Worm (Caenorhabditis elegans) whole organism, late embryonic: ENCODE data around the gene fbxb-3.

Source experiments
- F13H6.1 ChIP-seq: sonication (generic microtip); optimal IDR thresholded peaks from 2 replicates; lab custom pipeline; 2016; ENCODE audit warnings: missing genetic modification characterization, missing compliant biosample characterization
- T23F11.4 ChIP-seq: fragments of 200-800 bp; sonication (Bioruptor generic); optimal IDR thresholded peaks from 2 replicates; lab custom pipeline; 2018; ENCODE audit warnings: mild to moderate bottlenecking, missing genetic modification characterization, missing compliant biosample characterization
- Y22D7AL.16 ChIP-seq: sonication (generic microtip); optimal IDR thresholded peaks from 2 replicates; lab custom pipeline; 2016; ENCODE audit warnings: missing genetic modification characterization, missing compliant biosample characterization
- ceh-18 ChIP-seq: sonication (generic microtip); optimal IDR thresholded peaks from 2 replicates; lab custom pipeline; 2016; ENCODE audit warnings: missing genetic modification characterization, missing compliant biosample characterization
- ceh-22 ChIP-seq: sonication (generic microtip); optimal IDR thresholded peaks from 2 replicates; lab custom pipeline; 2017; ENCODE audit warnings: missing biosample characterization, missing genetic modification characterization
- ceh-30 ChIP-seq: fragments of 150-350 bp; optimal IDR thresholded peaks from 2 replicates; lab custom pipeline; 2014; ENCODE audit warnings: missing biosample characterization, missing genetic modification characterization
- ceh-31 ChIP-seq: sonication (generic microtip); optimal IDR thresholded peaks from 2 replicates; lab custom pipeline; 2016; ENCODE audit warnings: missing genetic modification characterization, missing compliant biosample characterization
- ceh-34 ChIP-seq: sonication (generic microtip); optimal IDR thresholded peaks from 2 replicates; lab custom pipeline; 2016; ENCODE audit warnings: mild to moderate bottlenecking, missing genetic modification characterization, missing compliant biosample characterization
- ceh-48 ChIP-seq: sonication (generic microtip); optimal IDR thresholded peaks from 2 replicates; lab custom pipeline; 2016; ENCODE audit warnings: missing genetic modification characterization, inconsistent platforms, missing compliant biosample characterization
- ceh-6 ChIP-seq: fragments of 200-800 bp; sonication (Bioruptor generic); optimal IDR thresholded peaks from 2 replicates; lab custom pipeline; 2018; ENCODE audit warnings: mild to moderate bottlenecking, missing genetic modification characterization, missing compliant biosample characterization
- ceh-9 ChIP-seq: sonication (generic microtip); optimal IDR thresholded peaks from 2 replicates; lab custom pipeline; 2016; ENCODE audit warnings: mild to moderate bottlenecking, missing genetic modification characterization, inconsistent platforms, missing compliant biosample characterization
- che-1 ChIP-seq: sonication (generic microtip); optimal IDR thresholded peaks from 2 replicates; lab custom pipeline; 2016; ENCODE audit warnings: mild to moderate bottlenecking, missing genetic modification characterization, missing compliant biosample characterization
- dmd-4 ChIP-seq: sonication (generic microtip); optimal IDR thresholded peaks from 2 replicates; lab custom pipeline; 2016; ENCODE audit warnings: borderline replicate concordance, missing genetic modification characterization, missing compliant biosample characterization
- elt-2 ChIP-seq: sonication (generic microtip); optimal IDR thresholded peaks from 2 replicates; lab custom pipeline; 2016; ENCODE audit warnings: missing genetic modification reagents, missing genetic modification characterization, missing compliant biosample characterization
- ets-4 ChIP-seq: sonication (generic microtip); optimal IDR thresholded peaks from 2 replicates; lab custom pipeline; 2016; ENCODE audit warnings: missing genetic modification characterization, missing compliant biosample characterization
- fax-1 ChIP-seq: sonication (generic microtip); optimal IDR thresholded peaks from 2 replicates; lab custom pipeline; 2016; ENCODE audit warnings: missing genotype, missing genetic modification characterization, missing compliant biosample characterization
- fkh-10 ChIP-seq: fragments of 150-350 bp; optimal IDR thresholded peaks from 2 replicates; lab custom pipeline; 2014; ENCODE audit warnings: missing biosample characterization, missing genetic modification reagents, missing genetic modification characterization
- hlh-13 ChIP-seq: fragments of 200-800 bp; sonication (Bioruptor generic); optimal IDR thresholded peaks from 2 replicates; lab custom pipeline; 2018; ENCODE audit warnings: mild to moderate bottlenecking, missing genetic modification characterization, missing compliant biosample characterization
- hlh-30 ChIP-seq: sonication (generic microtip); optimal IDR thresholded peaks from 2 replicates; lab custom pipeline; 2017; ENCODE audit warnings: antibody characterized with exemption, missing genetic modification characterization, missing compliant biosample characterization; ENCODE audit not compliant: insufficient read depth
- nfya-1 ChIP-seq: sonication (generic microtip); optimal IDR thresholded peaks from 2 replicates; lab custom pipeline; 2017; ENCODE audit warnings: missing genetic modification characterization, mild to moderate bottlenecking, missing compliant biosample characterization, antibody characterized with exemption, moderate library complexity
- nhr-232 ChIP-seq: sonication (generic microtip); optimal IDR thresholded peaks from 2 replicates; lab custom pipeline; 2016; ENCODE audit warnings: missing genetic modification characterization, missing compliant biosample characterization
- npax-4 ChIP-seq: sonication (generic microtip); optimal IDR thresholded peaks from 2 replicates; lab custom pipeline; 2016; ENCODE audit warnings: missing genetic modification characterization, missing compliant biosample characterization
- pag-3 ChIP-seq: sonication (generic microtip); optimal IDR thresholded peaks from 2 replicates; lab custom pipeline; 2016; ENCODE audit warnings: missing compliant biosample characterization, missing genetic modification characterization, borderline replicate concordance
- pax-1 ChIP-seq: fragments of 150-350 bp; optimal IDR thresholded peaks from 2 replicates; lab custom pipeline; 2014; ENCODE audit warnings: missing biosample characterization, missing genetic modification characterization
- pha-2 ChIP-seq: sonication (generic microtip); optimal IDR thresholded peaks from 2 replicates; lab custom pipeline; 2017; ENCODE audit warnings: mild to moderate bottlenecking, missing genetic modification characterization, missing compliant biosample characterization
- pha-4 ChIP-seq: fragments of 150-350 bp; optimal IDR thresholded peaks from 2 replicates; lab custom pipeline; 2018; ENCODE audit warnings: missing biosample characterization, missing genetic modification reagents, missing genetic modification characterization
- pqm-1 ChIP-seq: sonication (generic microtip); optimal IDR thresholded peaks from 2 replicates; lab custom pipeline; 2016; ENCODE audit warnings: missing genetic modification characterization, missing compliant biosample characterization
- pros-1 ChIP-seq: fragments of 150-350 bp; optimal IDR thresholded peaks from 2 replicates; lab custom pipeline; 2014; ENCODE audit warnings: missing biosample characterization, missing genetic modification reagents, missing genetic modification characterization
- ref-2 ChIP-seq: sonication (generic microtip); optimal IDR thresholded peaks from 2 replicates; lab custom pipeline; 2016; ENCODE audit warnings: missing genetic modification characterization, missing compliant biosample characterization
- sdc-2 ChIP-seq: sonication (generic microtip); optimal IDR thresholded peaks from 2 replicates; lab custom pipeline; 2016; ENCODE audit warnings: missing genotype, missing genetic modification characterization, missing compliant biosample characterization
- sox-4 ChIP-seq: sonication (generic microtip); optimal IDR thresholded peaks from 2 replicates; lab custom pipeline; 2017; ENCODE audit warnings: mild to moderate bottlenecking, missing genetic modification characterization, inconsistent platforms, missing compliant biosample characterization
- ttx-3 ChIP-seq: sonication (generic microtip); optimal IDR thresholded peaks from 2 replicates; lab custom pipeline; 2016; ENCODE audit warnings: missing genetic modification reagents, missing genetic modification characterization, missing compliant biosample characterization
- unc-3 ChIP-seq, 2 experiments: fragments of 200-800 bp in 1 of 2; sonication (Bioruptor generic) in 1 of 2; sonication (generic microtip) in 1 of 2; conservative IDR thresholded peaks in 1 of 2; optimal IDR thresholded peaks in 1 of 2; 2 replicates each; pipeline versions ENCODE4 v1.3.6 to Lab custom; 2016 to 2022; ENCODE audit warnings: missing compliant biosample characterization in 2 of 2, missing genetic modification characterization in 2 of 2, missing genetic modification reagents in 1 of 2
- unc-42 ChIP-seq: sonication (generic microtip); optimal IDR thresholded peaks from 2 replicates; lab custom pipeline; 2016; ENCODE audit warnings: missing genotype, missing genetic modification characterization, missing compliant biosample characterization
- unc-86 ChIP-seq: sonication (generic microtip); optimal IDR thresholded peaks from 2 replicates; lab custom pipeline; 2016; ENCODE audit warnings: missing genetic modification characterization, missing compliant biosample characterization
- zip-5 ChIP-seq: sonication (generic microtip); optimal IDR thresholded peaks from 2 replicates; lab custom pipeline; 2016; ENCODE audit warnings: missing genetic modification characterization, missing compliant biosample characterization
- ztf-16 ChIP-seq: sonication (generic microtip); optimal IDR thresholded peaks from 2 replicates; lab custom pipeline; 2017; ENCODE audit warnings: missing genetic modification characterization, missing compliant biosample characterization

Gene fbxb-3

DNA sequence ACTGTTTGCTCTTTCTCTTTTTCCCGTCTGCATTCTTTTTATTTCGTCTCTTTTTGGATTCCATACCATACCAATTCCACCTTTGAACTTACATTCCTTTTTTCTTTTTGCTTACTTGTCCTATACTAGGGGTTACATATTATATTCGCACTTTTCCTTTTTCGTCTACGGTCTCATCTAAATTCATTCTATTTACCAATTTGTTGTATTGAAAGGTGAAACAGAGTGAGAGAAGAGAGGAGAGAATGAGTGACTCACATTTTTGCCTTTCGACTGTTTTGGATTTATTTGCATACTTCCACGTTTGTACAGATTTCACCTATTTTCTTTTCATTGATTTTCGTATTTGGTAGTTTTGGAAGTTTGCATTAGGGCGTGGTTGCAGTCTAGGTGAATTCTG, 24.7 kb downstream of the fbxb-3 start:
- TF ChIP-seq ceh-22 (tag; lab: Kevin White, UChicago) (no peak), ceh-48 (no peak), hlh-13 (GFP tag; lab: Kevin White, UChicago) (no peak), pag-3 (tag; lab: Kevin White, UChicago) (no peak), pqm-1 (tag; lab: Kevin White, UChicago) (no peak), nhr-232 (no peak), dmd-4 (no peak), T23F11.4 (GFP tag; lab: Kevin White, UChicago) (no peak), fkh-10 (no peak), ceh-30 (tag; lab: Kevin White, UChicago) (no peak), unc-86 (tag; lab: Kevin White, UChicago) (no peak), ztf-16 (tag; lab: Kevin White, UChicago) (no peak), ceh-34 (tag; lab: Kevin White, UChicago) (no peak), sox-4 (tag; lab: Kevin White, UChicago) (no peak), pha-4 (tag; lab: Kevin White, UChicago) (no peak), pax-1 (tag; lab: Kevin White, UChicago) (no peak), pha-2 (tag; lab: Kevin White, UChicago) (no peak), F13H6.1 (no peak), elt-2 (tag; lab: Kevin White, UChicago) (no peak), ceh-6 (GFP tag; lab: Kevin White, UChicago) (no peak)
- TF ChIP-seq, all 69 proteins: peak for 0

DNA sequence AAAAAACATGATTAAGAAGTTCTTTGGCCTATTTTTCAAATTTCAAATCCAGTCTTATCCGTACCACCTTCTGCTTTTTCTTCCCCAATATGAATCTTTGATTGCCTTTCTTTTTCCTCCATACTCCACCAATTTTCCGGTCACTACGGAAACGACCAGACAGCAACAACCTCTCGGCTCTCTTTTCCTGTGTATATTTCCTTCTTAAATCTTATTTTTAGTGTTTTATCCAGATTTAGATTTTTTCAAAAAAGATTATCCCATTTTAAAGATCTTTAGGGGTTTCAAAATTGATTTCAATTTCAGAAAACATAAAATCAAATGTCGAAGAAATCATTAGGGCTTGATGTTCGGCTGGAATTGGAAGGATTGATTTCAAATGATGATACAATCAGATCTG, 25.5 kb downstream of the fbxb-3 start, which contains the start of gene trpa-1:
TSS of gene trpa-1 (plus strand) at position 301 of the 400 bp plus-strand sequence.
- TF ChIP-seq ceh-9 (tag; lab: Kevin White, UChicago) (no peak), hlh-30 (tag; lab: Kevin White, UChicago) (no peak), pax-1 (tag; lab: Kevin White, UChicago) (no peak), pros-1 (tag; lab: Kevin White, UChicago) (no peak), fax-1 (no peak), zip-5 (tag; lab: Kevin White, UChicago) (no peak), sdc-2 (tag; lab: Kevin White, UChicago) (no peak), ref-2 (tag; lab: Kevin White, UChicago) (no peak), Y22D7AL.16 (tag; lab: Kevin White, UChicago) (no peak), sox-4 (tag; lab: Kevin White, UChicago) (no peak), unc-3 (GFP tag; conservative IDR thresholded peaks at IDR 0.05; lab: Robert Waterston, UW) (no peak), unc-3 (tag; optimal IDR thresholded peaks at IDR 0.05; lab: Kevin White, UChicago) (no peak), ets-4 (tag; lab: Kevin White, UChicago) (no peak), che-1 (no peak)

DNA sequence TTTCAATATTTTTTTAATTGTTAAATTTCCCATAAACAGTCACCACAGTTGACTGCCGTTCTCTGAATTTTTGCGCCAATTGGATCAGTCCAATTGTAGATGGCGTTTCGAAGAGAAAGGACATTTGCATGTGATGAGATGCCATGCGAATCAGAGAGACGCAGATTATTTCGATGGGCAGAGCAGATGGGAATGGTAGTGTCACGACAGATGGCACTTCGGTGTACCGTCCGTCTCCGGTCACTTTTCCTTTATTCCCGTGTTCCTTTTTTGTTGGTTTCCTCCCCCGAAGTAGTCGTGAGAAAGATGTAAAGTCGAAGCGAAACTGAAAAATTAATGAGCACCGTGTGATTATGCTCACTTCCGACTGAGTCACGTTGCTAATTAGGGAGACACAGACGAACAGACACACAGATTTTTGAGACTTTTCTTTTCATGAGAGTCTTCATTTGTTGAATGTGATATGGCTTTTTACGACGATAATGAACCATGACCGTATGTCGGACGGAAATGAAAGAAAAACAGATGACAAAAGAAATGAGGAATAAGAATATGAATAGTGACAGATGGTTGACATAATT, 29.0 kb downstream of the fbxb-3 start:
- TF ChIP-seq unc-3 (GFP tag; conservative IDR thresholded peaks at IDR 0.05; lab: Robert Waterston, UW), result no peak
- TF ChIP-seq unc-3 (tag; optimal IDR thresholded peaks at IDR 0.05; lab: Kevin White, UChicago), result no peak
- peak; percentile 20 for TF ChIP-seq nfya-1
- TF ChIP-seq hlh-30 (tag; lab: Kevin White, UChicago), result peak; percentile 13
- TF ChIP-seq ttx-3, result peak; percentile 64
- no peak for TF ChIP-seq ref-2 (tag; lab: Kevin White, UChicago)
- TF ChIP-seq npax-4 (tag; lab: Kevin White, UChicago), result no peak
- peak; percentile 37 for TF ChIP-seq ceh-31 (tag; lab: Kevin White, UChicago)
- no peak for TF ChIP-seq ceh-18
- peak; percentile 3 for TF ChIP-seq unc-42 (tag; lab: Kevin White, UChicago)
